Fruit fly (Drosophila melanogaster) whole organism, embryonic: Measurements from ENCODE around the gene CG17593.
A peak's percentile ranks its signal among the peaks of the same experiment; 100 is the strongest.

Experiments used
- Bdp1 ChIP-seq: fragments of 200-800 bp; sonication (Bioruptor generic); optimal IDR thresholded peaks from 3 replicates; lab custom pipeline; 2016; ENCODE audit warnings: missing biosample characterization, missing genetic modification characterization
- CG10267 ChIP-seq: fragments of 200-800 bp; sonication (Bioruptor generic); optimal IDR thresholded peaks from 2 replicates; lab custom pipeline; 2018; ENCODE audit warnings: missing biosample characterization, mild to moderate bottlenecking, missing genetic modification characterization, moderate library complexity
- CG10565 ChIP-seq: fragments of 200-800 bp; sonication (Bioruptor generic); optimal IDR thresholded peaks from 3 replicates; lab custom pipeline; 2016; ENCODE audit warnings: missing biosample characterization, mild to moderate bottlenecking, missing genetic modification characterization
- CG11456 ChIP-seq: fragments of 200-800 bp; sonication (Bioruptor generic); IDR thresholded peaks from 3 replicates; pipeline ENCODE4 v1.3.6; 2022; ENCODE audit warnings: missing biosample characterization, missing genetic modification characterization
- CG12104 ChIP-seq: fragments of 200-800 bp; sonication (Bioruptor generic); optimal IDR thresholded peaks from 3 replicates; lab custom pipeline; 2016; ENCODE audit warnings: missing biosample characterization, missing genetic modification characterization
- CG12299 ChIP-seq: fragments of 200-800 bp; sonication (Bioruptor generic); optimal IDR thresholded peaks from 2 replicates; lab custom pipeline; 2018; ENCODE audit warnings: missing biosample characterization, mild to moderate bottlenecking, missing genetic modification characterization
- CG12942 ChIP-seq: fragments of 200-800 bp; sonication (Bioruptor generic); optimal IDR thresholded peaks from 3 replicates; lab custom pipeline; 2016; ENCODE audit warnings: missing biosample characterization, missing genetic modification characterization
- CG13287 ChIP-seq: fragments of 200-800 bp; sonication (Bioruptor generic); IDR thresholded peaks from 2 replicates; pipeline ENCODE4 v1.3.6; 2022; ENCODE audit warnings: missing biosample characterization, missing genetic modification characterization; ENCODE audit not compliant: partially characterized antibody
- CG14441 ChIP-seq: fragments of 200-800 bp; sonication (Bioruptor generic); IDR thresholded peaks from 2 replicates; pipeline ENCODE4 v1.3.6; 2022; ENCODE audit warnings: missing biosample characterization, missing genetic modification characterization
- CG15011 ChIP-seq: fragments of 200-800 bp; sonication (Bioruptor generic); optimal IDR thresholded peaks from 3 replicates; lab custom pipeline; 2018; ENCODE audit warnings: missing biosample characterization, mild to moderate bottlenecking, missing genetic modification characterization
- CG17186 ChIP-seq: fragments of 200-800 bp; sonication (Bioruptor generic); optimal IDR thresholded peaks from 3 replicates; lab custom pipeline; 2017; ENCODE audit warnings: missing biosample characterization, missing genetic modification reagents, missing genetic modification characterization
- CG3163 ChIP-seq: fragments of 200-800 bp; sonication (Bioruptor generic); optimal IDR thresholded peaks from 3 replicates; lab custom pipeline; 2016; ENCODE audit warnings: missing biosample characterization, missing genetic modification characterization
- CG32767 ChIP-seq: fragments of 200-800 bp; sonication (Bioruptor generic); IDR thresholded peaks from 2 replicates; pipeline ENCODE4 v1.3.6; 2022; ENCODE audit warnings: missing biosample characterization, missing genetic modification characterization
- CG4404 ChIP-seq: fragments of 200-800 bp; sonication (Bioruptor generic); IDR thresholded peaks from 2 replicates; pipeline ENCODE4 v1.3.6; 2022; ENCODE audit warnings: missing biosample characterization, missing genetic modification characterization
- CG4730 ChIP-seq: fragments of 200-800 bp; sonication (Bioruptor generic); IDR thresholded peaks from 2 replicates; pipeline ENCODE4 v1.3.6; 2022; ENCODE audit warnings: missing biosample characterization, missing genetic modification characterization
- CG4854 ChIP-seq: fragments of 200-800 bp; sonication (Bioruptor generic); optimal IDR thresholded peaks from 2 replicates; lab custom pipeline; 2016; ENCODE audit warnings: missing biosample characterization, missing genetic modification characterization, inconsistent platforms
- CG6272 ChIP-seq: fragments of 200-800 bp; sonication (Bioruptor generic); IDR thresholded peaks from 2 replicates; pipeline ENCODE4 v1.3.6; 2022; ENCODE audit warnings: missing biosample characterization, missing genetic modification characterization
- CG7271 ChIP-seq: fragments of 200-800 bp; sonication (Bioruptor generic); optimal IDR thresholded peaks from 2 replicates; lab custom pipeline; 2018; ENCODE audit warnings: missing biosample characterization, mild to moderate bottlenecking, missing genetic modification characterization, moderate library complexity
- CG9727 ChIP-seq: fragments of 200-800 bp; sonication (Bioruptor generic); optimal IDR thresholded peaks from 3 replicates; lab custom pipeline; 2017; ENCODE audit warnings: missing biosample characterization, mild to moderate bottlenecking, missing genetic modification characterization
- Dp ChIP-seq: fragments of 200-800 bp; sonication (Bioruptor generic); optimal IDR thresholded peaks from 2 replicates; lab custom pipeline; 2018; ENCODE audit warnings: missing biosample characterization, mild to moderate bottlenecking, missing genetic modification characterization, moderate library complexity
- Drgx ChIP-seq: fragments of 200-800 bp; sonication (Bioruptor generic); IDR thresholded peaks from 2 replicates; pipeline ENCODE4 v1.3.6; 2022; ENCODE audit warnings: missing biosample characterization, missing genetic modification characterization
- HLHmδ ChIP-seq: fragments of 200-800 bp; sonication (Bioruptor generic); optimal IDR thresholded peaks from 2 replicates; lab custom pipeline; 2018; ENCODE audit warnings: missing biosample characterization, mild to moderate bottlenecking, missing genetic modification characterization, moderate library complexity
- Hr78 ChIP-seq, 2 experiments: fragments of 200-800 bp in 1 of 2; fragments of >200 bp in 1 of 2; sonication (Bioruptor generic) in 1 of 2; optimal IDR thresholded peaks; 2 replicates each; lab custom pipeline; 2017 to 2019; ENCODE audit warnings: missing biosample characterization in 2 of 2, missing genetic modification characterization in 2 of 2, mild to moderate bottlenecking in 1 of 2, moderate library complexity in 1 of 2
- Jarid2 ChIP-seq: fragments of 200-800 bp; sonication (Bioruptor generic); optimal IDR thresholded peaks from 3 replicates; lab custom pipeline; 2017; ENCODE audit warnings: mild to moderate bottlenecking, missing biosample characterization, missing genetic modification reagents, missing genetic modification characterization
- Neu2 ChIP-seq: fragments of 200-800 bp; sonication (Bioruptor generic); optimal IDR thresholded peaks from 3 replicates; lab custom pipeline; 2016; ENCODE audit warnings: missing biosample characterization, missing genetic modification characterization, borderline replicate concordance
- Xbp1 ChIP-seq: fragments of 200-800 bp; sonication (Bioruptor generic); optimal IDR thresholded peaks from 3 replicates; lab custom pipeline; 2016; ENCODE audit warnings: missing biosample characterization, mild to moderate bottlenecking, missing genetic modification characterization
- abd-A ChIP-seq: fragments of 200-800 bp; sonication (Bioruptor generic); optimal IDR thresholded peaks from 3 replicates; lab custom pipeline; 2019; ENCODE audit warnings: missing biosample characterization, mild to moderate bottlenecking, missing genetic modification characterization, moderate library complexity
- ac ChIP-seq: fragments of 200-800 bp; sonication (Bioruptor generic); optimal IDR thresholded peaks from 3 replicates; lab custom pipeline; 2017; ENCODE audit warnings: missing biosample characterization, mild to moderate bottlenecking, missing genetic modification characterization
- bsh ChIP-seq, 2 experiments: fragments of 200-800 bp; sonication (Bioruptor generic); optimal IDR thresholded peaks; 2 replicates each; lab custom pipeline; 2017 to 2018; ENCODE audit warnings: mild to moderate bottlenecking in 2 of 2, missing biosample characterization in 2 of 2, missing genetic modification characterization in 2 of 2, moderate library complexity in 1 of 2
- cad ChIP-seq: fragments of >200 bp; optimal IDR thresholded peaks from 2 replicates; lab custom pipeline; 2017; ENCODE audit warnings: missing biosample characterization, missing genetic modification characterization
- cato ChIP-seq: fragments of 200-800 bp; sonication (Bioruptor generic); optimal IDR thresholded peaks from 2 replicates; lab custom pipeline; 2016; ENCODE audit warnings: missing biosample characterization, missing genetic modification characterization, borderline replicate concordance
- corto ChIP-seq: fragments of 200-800 bp; sonication (Bioruptor generic); optimal IDR thresholded peaks from 2 replicates; lab custom pipeline; 2016; ENCODE audit warnings: missing biosample characterization, mild to moderate bottlenecking, missing genetic modification characterization, moderate library complexity
- da ChIP-seq: fragments of 200-800 bp; sonication (Bioruptor generic); optimal IDR thresholded peaks from 2 replicates; lab custom pipeline; 2016; ENCODE audit warnings: missing biosample characterization, missing genetic modification characterization
- dati ChIP-seq: fragments of 200-800 bp; sonication (Bioruptor generic); IDR thresholded peaks from 2 replicates; pipeline ENCODE4 v1.3.6; 2022; ENCODE audit warnings: missing biosample characterization, missing genetic modification characterization
- disco-r ChIP-seq: fragments of 200-800 bp; sonication (Bioruptor generic); optimal IDR thresholded peaks from 2 replicates; lab custom pipeline; 2016; ENCODE audit warnings: missing biosample characterization, missing genetic modification characterization
- fu2 ChIP-seq: fragments of 200-800 bp; sonication (Bioruptor generic); optimal IDR thresholded peaks from 2 replicates; lab custom pipeline; 2016; ENCODE audit warnings: missing biosample characterization, missing genetic modification characterization
- grau ChIP-seq: fragments of 200-800 bp; optimal IDR thresholded peaks from 3 replicates; lab custom pipeline; 2019; ENCODE audit warnings: missing biosample characterization, mild to moderate bottlenecking, missing genetic modification characterization, moderate library complexity
- her ChIP-seq: fragments of 200-800 bp; sonication (Bioruptor generic); optimal IDR thresholded peaks from 2 replicates; lab custom pipeline; 2016; ENCODE audit warnings: missing biosample characterization, missing genetic modification characterization
- jigr1 ChIP-seq: fragments of 200-800 bp; sonication (Bioruptor generic); IDR thresholded peaks from 3 replicates; pipeline ENCODE4 v1.3.6; 2022; ENCODE audit warnings: missing biosample characterization, missing genetic modification characterization
- lab ChIP-seq: fragments of 200-800 bp; sonication (Bioruptor generic); optimal IDR thresholded peaks from 3 replicates; lab custom pipeline; 2017; ENCODE audit warnings: missing biosample characterization, missing genetic modification characterization, mild to moderate bottlenecking, moderate library complexity, missing genetic modification reagents
- otp ChIP-seq: fragments of 200-800 bp; sonication (Bioruptor generic); IDR thresholded peaks from 3 replicates; pipeline ENCODE4, ENCODE4 v1.3.6; 2022; ENCODE audit warnings: missing biosample characterization, missing genetic modification characterization
- repo ChIP-seq: fragments of 200-800 bp; sonication (Bioruptor generic); optimal IDR thresholded peaks from 2 replicates; lab custom pipeline; 2016; ENCODE audit warnings: missing biosample characterization, missing genetic modification characterization
- sens-2 ChIP-seq: fragments of 200-800 bp; sonication (Bioruptor generic); IDR thresholded peaks from 2 replicates; pipeline ENCODE4 v1.3.6; 2022; ENCODE audit warnings: missing biosample characterization, missing genetic modification characterization
- sob ChIP-seq: fragments of 200-800 bp; sonication (Bioruptor generic); IDR thresholded peaks from 2 replicates; pipeline ENCODE4 v1.3.6; 2022; ENCODE audit warnings: missing biosample characterization, missing genetic modification characterization
- stwl ChIP-seq: fragments of 200-800 bp; sonication (Bioruptor generic); optimal IDR thresholded peaks from 3 replicates; lab custom pipeline; 2018; ENCODE audit warnings: missing biosample characterization, mild to moderate bottlenecking, missing genetic modification characterization, moderate library complexity
- tgo ChIP-seq: fragments of 200-800 bp; sonication (Bioruptor generic); IDR thresholded peaks from 3 replicates; pipeline ENCODE4 v1.3.6; 2022; ENCODE audit warnings: missing biosample characterization, missing genetic modification characterization
- twi ChIP-seq: fragments of 200-800 bp; optimal IDR thresholded peaks from 2 replicates; lab custom pipeline; 2019; ENCODE audit warnings: missing biosample characterization, mild to moderate bottlenecking, missing genetic modification characterization, moderate library complexity
- z ChIP-seq: fragments of 200-800 bp; sonication (Bioruptor generic); IDR thresholded peaks from 3 replicates; pipeline ENCODE4 v1.3.6; 2022; ENCODE audit warnings: missing biosample characterization, missing genetic modification characterization

Gene CG17593

dm6 chr2L:3507209-3508164 lies 7.2 kb upstream of the CG17593 start, which contains the start of gene tim (continued):
- TF ChIP-seq corto (GFP tag; lab: Kevin White, UChicago) (no peak), lab (peak; percentile 17), sob (GFP tag; lab: Robert Waterston, UW) (peak; percentile 39), CG4730 (GFP tag; lab: Robert Waterston, UW) (no peak), her (no peak), CG10565 (GFP tag; lab: Kevin White, UChicago) (no peak), bsh (GFP tag; optimal IDR thresholded peaks at IDR 0.05; lab: Kevin White, UChicago) (peak in 1 of 2 experiments; percentile 50), da (GFP tag; lab: Kevin White, UChicago) (no peak), fu2 (no peak), cato (GFP tag; lab: Kevin White, UChicago) (no peak), CG3163 (no peak), tgo (GFP tag; lab: Robert Waterston, UW) (no peak; the same call in 2 of the 3 replicates), sens-2 (no peak), CG9727 (GFP tag; lab: Kevin White, UChicago) (peak; percentile 43), cad (GFP tag; lab: Kevin White, UChicago) (no peak), Neu2 (GFP tag; lab: Kevin White, UChicago) (no peak), CG11456 (GFP tag; lab: Robert Waterston, UW) (0 out of 3 replicates have a peak, but pooled peaks have one; percentile 44), twi (tag; lab: Kevin White, UChicago) (no peak), CG4854 (GFP tag; lab: Kevin White, UChicago) (no peak), z (peak; percentile 18; the same call in 1 of the 3 replicates), HLHmδ (GFP tag; lab: Kevin White, UChicago) (no peak), Dp (GFP tag; lab: Kevin White, UChicago) (no peak), CG12104 (GFP tag; lab: Kevin White, UChicago) (peak; percentile 31), CG14441 (GFP tag; lab: Robert Waterston, UW) (no peak), stwl (tag; lab: Kevin White, UChicago) (no peak), CG7271 (tag; lab: Kevin White, UChicago) (no peak), Xbp1 (peak; percentile 22), disco-r (no peak), CG13287 (peak; percentile 25; the same call in 1 of the 2 replicates), Jarid2 (GFP tag; lab: Kevin White, UChicago) (no peak), CG17186 (GFP tag; lab: Kevin White, UChicago) (no peak), CG4404 (GFP tag; lab: Robert Waterston, UW) (no peak), jigr1 (GFP tag; lab: Robert Waterston, UW) (no peak), Drgx (GFP tag; lab: Robert Waterston, UW) (peak; percentile 13; the same call in 1 of the 2 replicates), grau (tag; lab: Kevin White, UChicago) (peak; percentile 56), repo (GFP tag; lab: Kevin White, UChicago) (no peak), CG32767 (no peak), CG6272 (GFP tag; lab: Robert Waterston, UW) (no peak), Hr78 (GFP tag; optimal IDR thresholded peaks at IDR 0.05; lab: Kevin White, UChicago) (no peak), CG10267 (peak; percentile 36), abd-A (tag; lab: Kevin White, UChicago) (no peak), Bdp1 (no peak), dati (no peak), otp (GFP tag; lab: Robert Waterston, UW) (no peak), CG12299 (no peak), CG15011 (GFP tag; lab: Kevin White, UChicago) (no peak), CG12942 (peak; percentile 44), ac (no peak)
